Fruit fly (Drosophila melanogaster): Measurements from ENCODE around the gene Sirt1.

The Sirt1 gene

DNA sequence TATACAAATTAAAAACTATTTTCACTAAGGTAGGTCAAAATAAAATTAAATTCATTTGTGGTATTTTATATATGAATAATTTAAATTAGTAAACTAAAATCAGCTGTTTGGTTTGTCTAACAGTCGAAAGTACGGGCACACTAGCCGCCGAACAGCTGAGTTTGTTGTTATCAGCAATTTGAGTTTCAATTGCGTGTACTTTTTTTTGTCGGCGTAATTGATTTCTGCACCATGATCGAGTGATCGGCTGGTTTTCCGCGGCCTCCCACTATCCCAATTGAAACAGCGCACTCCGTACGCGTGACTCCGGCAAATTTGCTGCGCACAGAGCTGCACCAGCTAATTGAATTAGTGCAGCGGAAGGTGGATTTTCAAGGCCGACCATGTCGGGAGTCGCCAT, 13.7 kb downstream of the Sirt1 start, which contains the start of gene Alg7:
Gene Alg7, plus strand, starts transcription at position 153 of the 400 bp plus-strand sequence.
- peak; percentile 45 for TF ChIP-seq tj (GFP tag; optimal IDR thresholded peaks at IDR 0.05)
- TF ChIP-seq bab1 (GFP tag; optimal IDR thresholded peaks at IDR 0.05) = peak; percentile 49
- no peak for TF ChIP-seq Crg-1 (GFP tag; optimal IDR thresholded peaks at IDR 0.05)

DNA sequence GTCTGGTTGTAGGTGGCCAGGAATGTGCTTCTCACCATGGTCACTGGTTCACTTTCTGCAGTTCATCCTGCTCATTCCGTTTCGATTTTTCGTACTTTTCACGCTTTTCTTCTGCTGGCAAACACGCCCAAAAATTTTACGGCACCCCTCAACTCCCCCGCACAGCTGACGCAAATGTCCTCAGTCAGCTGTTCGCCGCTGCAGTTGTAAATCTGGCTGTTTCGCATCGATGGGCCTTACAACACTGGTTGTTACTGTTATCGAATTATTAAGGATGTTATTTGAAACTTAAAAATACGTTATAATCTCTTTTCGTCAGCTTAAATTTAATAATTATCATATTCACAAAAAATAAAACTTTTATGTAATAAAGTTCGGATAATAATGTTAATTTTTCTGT, 17.1 kb downstream of the Sirt1 start, which contains the start of gene Mgat3:
Gene Mgat3, minus strand, starts transcription at position 182 of the 400 bp plus-strand sequence.
- no peak for TF ChIP-seq cic (GFP tag; optimal IDR thresholded peaks at IDR 0.05)
- TF ChIP-seq CG33017 (tag; optimal IDR thresholded peaks at IDR 0.05) = no peak
- no peak for TF ChIP-seq CG12768 (GFP tag; optimal IDR thresholded peaks at IDR 0.05)
- no peak for TF ChIP-seq CG7101 (tag; optimal IDR thresholded peaks at IDR 0.05)
- TF ChIP-seq CG11617 (GFP tag; optimal IDR thresholded peaks at IDR 0.05) = no peak
- TF ChIP-seq CG7045 (GFP tag; optimal IDR thresholded peaks at IDR 0.05) = no peak
- TF ChIP-seq kay (GFP tag; ENCODE audit: borderline replicate concordance) = no peak
- no peak for TF ChIP-seq CG1620 (GFP tag; optimal IDR thresholded peaks at IDR 0.05)
- no peak for TF ChIP-seq Clk (GFP tag; optimal IDR thresholded peaks at IDR 0.05)
- no peak for TF ChIP-seq ovo (GFP tag; optimal IDR thresholded peaks at IDR 0.05)
- TF ChIP-seq toe (GFP tag; optimal IDR thresholded peaks at IDR 0.05) = no peak
- TF ChIP-seq Crg-1 (GFP tag; optimal IDR thresholded peaks at IDR 0.05) = no peak
- TF ChIP-seq cnc (optimal IDR thresholded peaks at IDR 0.05) = no peak
- TF ChIP-seq Hr96 (GFP tag; optimal IDR thresholded peaks at IDR 0.05) = no peak
- TF ChIP-seq pad (GFP tag; optimal IDR thresholded peaks at IDR 0.05) = no peak

DNA sequence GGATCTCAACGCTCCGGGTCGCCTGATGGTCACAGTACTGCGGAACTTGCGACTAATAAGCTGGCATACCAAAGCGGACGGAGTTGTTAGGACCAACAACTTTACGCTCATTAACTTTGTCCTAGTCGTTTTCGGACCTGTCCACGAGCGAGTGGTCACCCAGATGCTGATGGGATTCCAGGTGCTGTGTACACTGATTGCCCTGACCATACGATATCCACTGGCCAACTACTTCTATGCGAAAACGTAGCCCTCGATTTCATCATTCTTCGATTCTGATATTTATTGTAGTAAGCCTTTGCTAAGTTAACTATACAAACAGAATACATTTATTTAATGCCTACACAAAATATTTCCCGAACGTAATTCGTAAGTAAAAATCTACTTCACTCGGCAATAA, 17.8 kb downstream of the Sirt1 start, which contains the start of gene Rsph1:
Gene Rsph1, plus strand, starts transcription at position 301 of the 400 bp plus-strand sequence.
- TF ChIP-seq kay (GFP tag; ENCODE audit: borderline replicate concordance) (no peak), Crg-1 (GFP tag; optimal IDR thresholded peaks at IDR 0.05) (no peak), cic (GFP tag; optimal IDR thresholded peaks at IDR 0.05) (no peak), CG14711 (tag; optimal IDR thresholded peaks at IDR 0.05) (no peak), pad (GFP tag; optimal IDR thresholded peaks at IDR 0.05) (no peak), toe (GFP tag; optimal IDR thresholded peaks at IDR 0.05) (no peak), CG12768 (GFP tag; optimal IDR thresholded peaks at IDR 0.05) (no peak), ovo (GFP tag; optimal IDR thresholded peaks at IDR 0.05) (no peak), Hr96 (GFP tag; optimal IDR thresholded peaks at IDR 0.05) (no peak), cnc (optimal IDR thresholded peaks at IDR 0.05) (no peak), CG33017 (tag; optimal IDR thresholded peaks at IDR 0.05) (no peak), CG7045 (GFP tag; optimal IDR thresholded peaks at IDR 0.05) (no peak), CG11617 (GFP tag; optimal IDR thresholded peaks at IDR 0.05) (no peak), CG5204 (GFP tag; optimal IDR thresholded peaks at IDR 0.05) (no peak), CG1620 (GFP tag; optimal IDR thresholded peaks at IDR 0.05) (no peak), Clk (GFP tag; optimal IDR thresholded peaks at IDR 0.05) (no peak)

DNA sequence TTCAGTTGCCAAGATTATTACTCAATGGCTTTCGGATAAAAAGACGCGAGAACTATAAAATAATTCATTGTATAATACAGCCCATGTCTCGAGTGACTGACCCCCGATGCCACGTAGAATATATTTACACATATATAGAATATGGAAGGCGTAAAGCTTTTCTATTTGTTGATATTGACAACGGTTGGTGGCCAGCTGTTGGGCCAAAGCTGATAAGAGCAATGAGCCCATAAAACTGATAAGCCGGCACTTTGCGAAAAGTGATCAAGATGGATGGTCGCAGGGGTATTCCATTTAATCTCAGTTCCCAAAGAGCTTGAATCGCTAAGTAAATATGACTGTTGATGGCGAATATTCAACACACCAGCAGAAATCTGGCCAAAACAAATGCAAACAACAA, 25.2 kb downstream of the Sirt1 start:
- TF ChIP-seq CG11617 (GFP tag; optimal IDR thresholded peaks at IDR 0.05) = peak; percentile 44
- peak; percentile 43 for TF ChIP-seq CG33017 (tag; optimal IDR thresholded peaks at IDR 0.05)
- TF ChIP-seq cnc (optimal IDR thresholded peaks at IDR 0.05) = no peak
- peak; percentile 55 for TF ChIP-seq pad (GFP tag; optimal IDR thresholded peaks at IDR 0.05)
- peak; percentile 13 for TF ChIP-seq Clk (GFP tag; optimal IDR thresholded peaks at IDR 0.05)
- no peak for TF ChIP-seq Hr96 (GFP tag; optimal IDR thresholded peaks at IDR 0.05)
- no peak for TF ChIP-seq bab1 (GFP tag; optimal IDR thresholded peaks at IDR 0.05)
- peak; percentile 18 for TF ChIP-seq tj (GFP tag; optimal IDR thresholded peaks at IDR 0.05)
- peak; percentile 12 for TF ChIP-seq CG14711 (tag; optimal IDR thresholded peaks at IDR 0.05)
- no peak for TF ChIP-seq kay (GFP tag; ENCODE audit: borderline replicate concordance)
- TF ChIP-seq CG7045 (GFP tag; optimal IDR thresholded peaks at IDR 0.05) = peak; percentile 26
- peak; percentile 81 for TF ChIP-seq CG12768 (GFP tag; optimal IDR thresholded peaks at IDR 0.05)
- peak; percentile 19 for TF ChIP-seq ovo (GFP tag; optimal IDR thresholded peaks at IDR 0.05)
- peak; percentile 95 for TF ChIP-seq cic (GFP tag; optimal IDR thresholded peaks at IDR 0.05)
- TF ChIP-seq Crg-1 (GFP tag; optimal IDR thresholded peaks at IDR 0.05) = no peak
- TF ChIP-seq CG1620 (GFP tag; optimal IDR thresholded peaks at IDR 0.05) = no peak
- peak; percentile 57 for TF ChIP-seq Mnt (GFP tag; optimal IDR thresholded peaks at IDR 0.05)
- no peak for TF ChIP-seq toe (GFP tag; optimal IDR thresholded peaks at IDR 0.05)
- no peak for TF ChIP-seq CG5204 (GFP tag; optimal IDR thresholded peaks at IDR 0.05)
- TF ChIP-seq CG7101 (tag; optimal IDR thresholded peaks at IDR 0.05) = peak; percentile 52

DNA sequence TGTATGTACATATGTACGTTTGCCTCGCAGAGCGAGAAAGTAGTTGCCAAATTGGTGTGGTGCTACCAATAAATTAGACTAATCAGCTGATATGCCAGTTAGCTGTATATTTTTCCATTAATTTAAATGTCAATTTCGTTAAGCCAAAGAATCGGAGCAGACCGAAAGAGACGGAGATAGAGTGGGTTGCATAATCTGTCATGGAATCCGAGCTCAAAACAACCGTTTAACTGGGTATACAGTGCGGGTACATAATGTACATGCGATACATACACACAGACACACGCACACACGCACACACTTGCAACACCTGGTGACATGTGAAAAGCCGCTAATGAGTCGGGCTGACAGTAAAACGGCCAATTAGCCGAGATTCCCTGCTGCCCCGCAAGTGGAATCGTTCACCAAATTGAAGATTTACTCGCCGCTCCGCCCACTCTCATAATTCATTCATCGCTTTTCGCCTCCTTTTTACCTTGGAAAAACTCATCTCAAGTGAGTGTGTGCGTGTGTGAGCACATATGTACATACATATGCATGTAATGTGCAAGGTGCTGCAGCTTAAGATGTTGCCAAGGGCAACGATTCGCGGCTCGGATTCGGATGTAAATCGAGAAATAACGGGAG, 25.8 kb downstream of the Sirt1 start:
- TF ChIP-seq Mnt (GFP tag; optimal IDR thresholded peaks at IDR 0.05) (no peak), toe (GFP tag; optimal IDR thresholded peaks at IDR 0.05) (no peak), CG33017 (tag; optimal IDR thresholded peaks at IDR 0.05) (no peak), ovo (GFP tag; optimal IDR thresholded peaks at IDR 0.05) (peak; percentile 2)

DNA sequence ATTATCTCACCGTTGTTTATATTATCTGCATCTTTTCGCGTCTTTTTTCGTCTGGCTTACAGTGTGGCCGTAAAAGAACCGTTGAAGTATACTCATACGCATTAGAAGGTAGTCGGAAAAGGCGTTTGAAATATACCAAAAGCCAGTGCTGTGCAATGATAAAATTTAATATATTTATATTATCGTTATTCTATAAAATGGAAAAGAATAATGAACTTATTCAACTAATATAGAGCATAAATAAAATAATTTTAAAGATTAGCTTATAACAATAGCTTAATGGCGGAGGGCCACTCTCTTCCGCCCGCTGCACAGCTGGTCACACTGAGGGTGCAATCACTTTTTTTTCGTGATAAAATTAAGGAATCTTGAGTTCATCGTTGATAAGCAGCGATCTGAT, 26.5 kb downstream of the Sirt1 start, which contains the start of the genes CG16974 and Edem2:
Gene CG16974, minus strand, starts transcription at position 86 of the 400 bp plus-strand sequence.
Gene Edem2, plus strand, starts transcription at position 308 of the 400 bp plus-strand sequence.
- TF ChIP-seq ovo (GFP tag; optimal IDR thresholded peaks at IDR 0.05) = peak; percentile 68
- TF ChIP-seq Mnt (GFP tag; optimal IDR thresholded peaks at IDR 0.05) = peak; percentile 75
- TF ChIP-seq CG7101 (tag; optimal IDR thresholded peaks at IDR 0.05) = peak; percentile 88
- TF ChIP-seq bab1 (GFP tag; optimal IDR thresholded peaks at IDR 0.05) = peak; percentile 86
- TF ChIP-seq CG33017 (tag; optimal IDR thresholded peaks at IDR 0.05) = peak; percentile 77
- TF ChIP-seq Hr96 (GFP tag; optimal IDR thresholded peaks at IDR 0.05) = no peak
- TF ChIP-seq CG14711 (tag; optimal IDR thresholded peaks at IDR 0.05) = peak; percentile 81
- peak; percentile 77 for TF ChIP-seq CG7045 (GFP tag; optimal IDR thresholded peaks at IDR 0.05)
- peak; percentile 72 for TF ChIP-seq CG11617 (GFP tag; optimal IDR thresholded peaks at IDR 0.05)
- peak; percentile 79 for TF ChIP-seq CG1620 (GFP tag; optimal IDR thresholded peaks at IDR 0.05)
- TF ChIP-seq cic (GFP tag; optimal IDR thresholded peaks at IDR 0.05) = peak; percentile 66
- TF ChIP-seq toe (GFP tag; optimal IDR thresholded peaks at IDR 0.05) = no peak
- TF ChIP-seq Crg-1 (GFP tag; optimal IDR thresholded peaks at IDR 0.05) = peak; percentile 65
- TF ChIP-seq tj (GFP tag; optimal IDR thresholded peaks at IDR 0.05) = peak; percentile 48
- no peak for TF ChIP-seq CG5204 (GFP tag; optimal IDR thresholded peaks at IDR 0.05)
- TF ChIP-seq CG12768 (GFP tag; optimal IDR thresholded peaks at IDR 0.05) = peak; percentile 59
- no peak for TF ChIP-seq cnc (optimal IDR thresholded peaks at IDR 0.05)
- TF ChIP-seq kay (GFP tag; ENCODE audit: borderline replicate concordance) = no peak
- TF ChIP-seq Clk (GFP tag; optimal IDR thresholded peaks at IDR 0.05) = peak; percentile 11
- peak; percentile 67 for TF ChIP-seq pad (GFP tag; optimal IDR thresholded peaks at IDR 0.05)
